Fruit fly (Drosophila melanogaster) whole organism, embryonic: ENCODE measurements around the gene usp.
A peak's percentile ranks its signal among the peaks of the same experiment; 100 is the strongest.

Experiments used
- ATbp ChIP-seq: fragments of 200-800 bp; sonication (Bioruptor generic); optimal IDR thresholded peaks from 2 replicates; lab custom pipeline; 2017; ENCODE audit warnings: missing biosample characterization, mild to moderate bottlenecking, missing genetic modification characterization, missing genetic modification reagents
- Bdp1 ChIP-seq: fragments of 200-800 bp; sonication (Bioruptor generic); optimal IDR thresholded peaks from 3 replicates; lab custom pipeline; 2016; ENCODE audit warnings: missing biosample characterization, missing genetic modification characterization
- BtbVII ChIP-seq: fragments of 200-800 bp; sonication (Bioruptor generic); optimal IDR thresholded peaks from 3 replicates; lab custom pipeline; 2017; ENCODE audit warnings: missing biosample characterization, mild to moderate bottlenecking, missing genetic modification characterization
- C15 ChIP-seq: fragments of 200-800 bp; sonication (Bioruptor generic); IDR thresholded peaks from 3 replicates; pipeline ENCODE4 v1.3.6; 2022; ENCODE audit warnings: missing biosample characterization, missing genetic modification characterization
- CG10147 ChIP-seq: fragments of 200-800 bp; sonication (Bioruptor generic); optimal IDR thresholded peaks from 2 replicates; lab custom pipeline; 2019; ENCODE audit warnings: missing biosample characterization, mild to moderate bottlenecking, missing genetic modification characterization, moderate library complexity
- CG1024 ChIP-seq: fragments of 200-800 bp; sonication (Bioruptor generic); IDR thresholded peaks from 2 replicates; pipeline ENCODE4 v1.3.6; 2022; ENCODE audit warnings: missing biosample characterization, missing genetic modification characterization
- CG11085 ChIP-seq: fragments of 200-800 bp; sonication (Bioruptor generic); IDR thresholded peaks from 2 replicates; pipeline ENCODE4 v1.3.6; 2022; ENCODE audit warnings: missing biosample characterization, missing genetic modification characterization
- CG13775 ChIP-seq: fragments of 200-800 bp; sonication (Bioruptor generic); optimal IDR thresholded peaks from 3 replicates; lab custom pipeline; 2017; ENCODE audit warnings: missing biosample characterization, mild to moderate bottlenecking, missing genetic modification characterization
- CG17361 ChIP-seq: fragments of 200-800 bp; sonication (Bioruptor generic); IDR thresholded peaks from 3 replicates; pipeline ENCODE4 v1.3.6; 2022; ENCODE audit warnings: missing biosample characterization, missing genetic modification characterization
- CG1832 ChIP-seq: fragments of 200-800 bp; sonication (Bioruptor generic); optimal IDR thresholded peaks from 2 replicates; lab custom pipeline; 2017; ENCODE audit warnings: missing biosample characterization, mild to moderate bottlenecking, missing genetic modification characterization, inconsistent platforms
- CG30431 ChIP-seq: fragments of 200-800 bp; sonication (Bioruptor generic); optimal IDR thresholded peaks from 2 replicates; lab custom pipeline; 2017; ENCODE audit warnings: missing biosample characterization, missing genetic modification characterization
- CG31365 ChIP-seq: fragments of 200-800 bp; sonication (Bioruptor generic); optimal IDR thresholded peaks from 2 replicates; lab custom pipeline; 2018; ENCODE audit warnings: missing biosample characterization, mild to moderate bottlenecking, missing genetic modification characterization
- CG3281 ChIP-seq: fragments of 200-800 bp; sonication (Bioruptor generic); optimal IDR thresholded peaks from 3 replicates; lab custom pipeline; 2017; ENCODE audit warnings: missing biosample characterization, mild to moderate bottlenecking, missing genetic modification characterization
- CG3726 ChIP-seq: fragments of 200-800 bp; sonication (Bioruptor generic); IDR thresholded peaks from 3 replicates; pipeline ENCODE4, ENCODE4 v1.3.6; 2022; ENCODE audit warnings: missing biosample characterization, missing genetic modification characterization
- CG4707 ChIP-seq: fragments of 200-800 bp; sonication (Bioruptor generic); optimal IDR thresholded peaks from 2 replicates; lab custom pipeline; 2018; ENCODE audit warnings: missing biosample characterization, mild to moderate bottlenecking, missing genetic modification characterization, moderate library complexity
- CG4854 ChIP-seq: fragments of 200-800 bp; sonication (Bioruptor generic); optimal IDR thresholded peaks from 2 replicates; lab custom pipeline; 2016; ENCODE audit warnings: missing biosample characterization, missing genetic modification characterization, inconsistent platforms
- CG6254 ChIP-seq: fragments of 200-800 bp; sonication (Bioruptor generic); optimal IDR thresholded peaks from 3 replicates; lab custom pipeline; 2017; ENCODE audit warnings: mild to moderate bottlenecking, missing biosample characterization, missing genetic modification reagents, missing genetic modification characterization
- CG6813 ChIP-seq: fragments of 200-800 bp; sonication (Bioruptor generic); optimal IDR thresholded peaks from 2 replicates; lab custom pipeline; 2017; ENCODE audit warnings: missing biosample characterization, missing genetic modification characterization, mild to moderate bottlenecking, moderate library complexity, missing genetic modification reagents
- CG7745 ChIP-seq: fragments of 200-800 bp; sonication (Bioruptor generic); optimal IDR thresholded peaks from 2 replicates; lab custom pipeline; 2018; ENCODE audit warnings: missing biosample characterization, mild to moderate bottlenecking, missing genetic modification characterization, moderate library complexity
- CG8290 ChIP-seq, 3 experiments: fragments of 200-800 bp; sonication (Bioruptor generic); optimal IDR thresholded peaks; 2 replicates each; lab custom pipeline; 2016 to 2019; ENCODE audit warnings: missing biosample characterization in 3 of 3, missing genetic modification characterization in 3 of 3, mild to moderate bottlenecking in 2 of 3, moderate library complexity in 1 of 3
- CG8388 ChIP-seq: fragments of 200-800 bp; sonication (Bioruptor generic); optimal IDR thresholded peaks from 2 replicates; lab custom pipeline; 2019; ENCODE audit warnings: missing biosample characterization, mild to moderate bottlenecking, missing genetic modification characterization, moderate library complexity
- CG9437 ChIP-seq: fragments of 200-800 bp; sonication (Bioruptor generic); optimal IDR thresholded peaks from 2 replicates; lab custom pipeline; 2018; ENCODE audit warnings: missing biosample characterization, mild to moderate bottlenecking, missing genetic modification characterization
- CG9797 ChIP-seq: fragments of 200-800 bp; sonication (Bioruptor generic); optimal IDR thresholded peaks from 3 replicates; lab custom pipeline; 2018; ENCODE audit warnings: missing biosample characterization, mild to moderate bottlenecking, missing genetic modification characterization
- CHES-1-like ChIP-seq: fragments of 200-800 bp; sonication (Bioruptor generic); optimal IDR thresholded peaks from 2 replicates; lab custom pipeline; 2016; ENCODE audit warnings: missing biosample characterization, missing genetic modification characterization
- Dip2 ChIP-seq: fragments of 200-800 bp; sonication (Bioruptor generic); IDR thresholded peaks from 2 replicates; pipeline ENCODE4 v1.3.6; 2022; ENCODE audit warnings: missing biosample characterization, missing genetic modification characterization
- Gsc ChIP-seq: fragments of 200-800 bp; sonication (Bioruptor generic); IDR thresholded peaks from 2 replicates; pipeline ENCODE4 v1.3.6; 2022; ENCODE audit warnings: missing biosample characterization, missing genetic modification characterization
- Hr51 ChIP-seq, 2 experiments: fragments of 200-800 bp; sonication (Bioruptor generic); optimal IDR thresholded peaks; 2 replicates in 1 of 2; 3 replicates in 1 of 2; lab custom pipeline; 2016 to 2018; ENCODE audit warnings: missing biosample characterization in 2 of 2, missing genetic modification characterization in 2 of 2, mild to moderate bottlenecking in 1 of 2, moderate library complexity in 1 of 2
- Hsf ChIP-seq: fragments of 200-800 bp; sonication (Bioruptor generic); optimal IDR thresholded peaks from 3 replicates; lab custom pipeline; 2016; ENCODE audit warnings: missing biosample characterization, missing genetic modification characterization
- Med ChIP-seq: fragments of 200-800 bp; sonication (Bioruptor generic); peaks from one replicate; lab custom pipeline; 2016; ENCODE audit warnings: missing biosample characterization, missing genetic modification characterization, mild to moderate bottlenecking, inconsistent platforms, moderate library complexity
- Neu2 ChIP-seq: fragments of 200-800 bp; sonication (Bioruptor generic); optimal IDR thresholded peaks from 3 replicates; lab custom pipeline; 2016; ENCODE audit warnings: missing biosample characterization, missing genetic modification characterization, borderline replicate concordance
- Nf-YA ChIP-seq: fragments of 200-800 bp; sonication (Bioruptor generic); IDR thresholded peaks from 2 replicates; pipeline ENCODE4 v1.3.6; 2022; ENCODE audit warnings: missing biosample characterization, missing genetic modification characterization
- Sry-δ ChIP-seq: fragments of 200-800 bp; sonication (Bioruptor generic); optimal IDR thresholded peaks from 2 replicates; lab custom pipeline; 2016; ENCODE audit warnings: missing biosample characterization, missing genetic modification characterization
- ap ChIP-seq: fragments of 200-800 bp; sonication (Bioruptor generic); IDR thresholded peaks from 2 replicates; pipeline ENCODE4 v1.3.6; 2022; ENCODE audit warnings: missing biosample characterization, missing genetic modification characterization
- bsh ChIP-seq, 2 experiments: fragments of 200-800 bp; sonication (Bioruptor generic); optimal IDR thresholded peaks; 2 replicates each; lab custom pipeline; 2017 to 2018; ENCODE audit warnings: mild to moderate bottlenecking in 2 of 2, missing biosample characterization in 2 of 2, missing genetic modification characterization in 2 of 2, moderate library complexity in 1 of 2
- caup ChIP-seq: fragments of 200-800 bp; sonication (Bioruptor generic); optimal IDR thresholded peaks from 3 replicates; lab custom pipeline; 2017; ENCODE audit warnings: missing biosample characterization, mild to moderate bottlenecking, missing genetic modification characterization, moderate library complexity; ENCODE audit not compliant: severe bottlenecking
- chn ChIP-seq: fragments of 200-800 bp; sonication (Bioruptor generic); optimal IDR thresholded peaks from 2 replicates; lab custom pipeline; 2016; ENCODE audit warnings: missing biosample characterization, missing genetic modification characterization
- dan ChIP-seq: fragments of 200-800 bp; sonication (Bioruptor generic); IDR thresholded peaks from 2 replicates; pipeline ENCODE4 v1.3.6; 2022; ENCODE audit warnings: missing biosample characterization, missing genetic modification characterization
- gcm2 ChIP-seq: fragments of 200-800 bp; sonication (Bioruptor generic); optimal IDR thresholded peaks from 2 replicates; lab custom pipeline; 2016; ENCODE audit warnings: missing biosample characterization, missing genetic modification characterization
- jumu ChIP-seq: fragments of 200-800 bp; sonication (Bioruptor generic); optimal IDR thresholded peaks from 3 replicates; lab custom pipeline; 2016; ENCODE audit warnings: missing biosample characterization, missing genetic modification characterization
- lilli ChIP-seq: fragments of 200-800 bp; sonication (Bioruptor generic); optimal IDR thresholded peaks from 3 replicates; lab custom pipeline; 2016; ENCODE audit warnings: missing biosample characterization, missing genetic modification characterization
- odd ChIP-seq: fragments of 200-800 bp; sonication (Bioruptor generic); optimal IDR thresholded peaks from 2 replicates; lab custom pipeline; 2017; ENCODE audit warnings: missing biosample characterization, mild to moderate bottlenecking, missing genetic modification characterization
- peb ChIP-seq: fragments of 200-800 bp; sonication (Bioruptor generic); IDR thresholded peaks from 2 replicates; pipeline ENCODE4 v1.3.6; 2022; ENCODE audit warnings: missing biosample characterization, missing genetic modification characterization
- pfk ChIP-seq: fragments of 200-800 bp; sonication (Bioruptor generic); optimal IDR thresholded peaks from 2 replicates; lab custom pipeline; 2018; ENCODE audit warnings: missing biosample characterization, mild to moderate bottlenecking, missing genetic modification characterization, moderate library complexity
- schlank ChIP-seq: fragments of 200-800 bp; sonication (Bioruptor generic); optimal IDR thresholded peaks from 2 replicates; lab custom pipeline; 2018; ENCODE audit warnings: missing biosample characterization, mild to moderate bottlenecking, missing genetic modification characterization
- sens ChIP-seq: fragments of 200-800 bp; sonication (Bioruptor generic); peaks from one replicate; lab custom pipeline; 2016; ENCODE audit warnings: missing biosample characterization, missing genetic modification characterization
- toy ChIP-seq: fragments of 200-800 bp; sonication (Bioruptor generic); IDR thresholded peaks from 2 replicates; pipeline ENCODE4 v1.3.6; 2022; ENCODE audit warnings: missing biosample characterization, missing genetic modification characterization
- tup ChIP-seq: fragments of 200-800 bp; sonication (Bioruptor generic); optimal IDR thresholded peaks from 2 replicates; lab custom pipeline; 2016; ENCODE audit warnings: missing biosample characterization, mild to moderate bottlenecking, missing genetic modification characterization, moderate library complexity
- wek ChIP-seq: fragments of 200-800 bp; sonication (Bioruptor generic); optimal IDR thresholded peaks from 3 replicates; lab custom pipeline; 2018; ENCODE audit warnings: missing biosample characterization, mild to moderate bottlenecking, missing genetic modification characterization, moderate library complexity
- yki ChIP-seq: fragments of >200 bp; optimal IDR thresholded peaks from 3 replicates; lab custom pipeline; 2018

Gene usp

dm6 chrX:2041312-2041918 is 696 bp downstream of the usp start, which contains the start of gene CG4313 (continued):
- TF ChIP-seq CG31365 (tag; lab: Kevin White, UChicago) = no peak
- peak; percentile 90 for TF ChIP-seq CG3281 (GFP tag; lab: Kevin White, UChicago)
- peak in 1 of 2 experiments; percentile 59 for TF ChIP-seq bsh (GFP tag; optimal IDR thresholded peaks at IDR 0.05; lab: Kevin White, UChicago)
- peak; percentile 70 for TF ChIP-seq CG10147
- TF ChIP-seq toy (GFP tag; lab: Robert Waterston, UW) = no peak
- peak; percentile 97 for TF ChIP-seq sens
- TF ChIP-seq CG7745 (tag; lab: Kevin White, UChicago) = no peak
- TF ChIP-seq C15 = 0 out of 3 replicates have a peak, but pooled peaks have one; percentile 11
- TF ChIP-seq BtbVII = peak; percentile 52
- TF ChIP-seq yki = no peak
- peak; percentile 51 to 69 for TF ChIP-seq Hr51 (GFP tag; optimal IDR thresholded peaks at IDR 0.05; lab: Kevin White, UChicago)
- no peak for TF ChIP-seq Nf-YA (GFP tag; lab: Robert Waterston, UW)
- TF ChIP-seq CG6813 (GFP tag; lab: Kevin White, UChicago) = no peak
- TF ChIP-seq CG1024 (GFP tag; lab: Robert Waterston, UW) = peak; percentile 36; the same call in 1 of the 2 replicates
- no peak for TF ChIP-seq ATbp
- TF ChIP-seq CG1832 (GFP tag; lab: Kevin White, UChicago) = no peak
- no peak for TF ChIP-seq Dip2
- TF ChIP-seq lilli (GFP tag; lab: Kevin White, UChicago) = peak; percentile 85
- peak; percentile 67 for TF ChIP-seq CG11085 (GFP tag; lab: Robert Waterston, UW)
- peak; percentile 39 for TF ChIP-seq CG4854
- peak; percentile 46 for TF ChIP-seq ap (GFP tag; lab: Robert Waterston, UW)
- peak; percentile 4 for TF ChIP-seq CG6254
- no peak for TF ChIP-seq pfk (GFP tag; lab: Kevin White, UChicago)
- TF ChIP-seq CG3726 (GFP tag; lab: Robert Waterston, UW) = 0 out of 3 replicates have a peak, but pooled peaks have one; percentile 33
- TF ChIP-seq CG13775 = peak; percentile 63
- TF ChIP-seq gcm2 (GFP tag; lab: Kevin White, UChicago) = no peak
- TF ChIP-seq tup (GFP tag; lab: Kevin White, UChicago) = peak; percentile 32
- peak; percentile 77 for TF ChIP-seq CHES-1-like (GFP tag; lab: Kevin White, UChicago)
- peak; percentile 22 for TF ChIP-seq schlank
- TF ChIP-seq CG9437 (GFP tag; lab: Kevin White, UChicago) = peak; percentile 57
- TF ChIP-seq wek (GFP tag; lab: Kevin White, UChicago) = peak; percentile 9
- TF ChIP-seq CG8388 (GFP tag; lab: Kevin White, UChicago) = peak; percentile 39
- TF ChIP-seq CG4707 (GFP tag; lab: Kevin White, UChicago) = peak; percentile 31
- peak; percentile 60 for TF ChIP-seq jumu (GFP tag; lab: Kevin White, UChicago)
- peak; percentile 2 for TF ChIP-seq CG9797 (GFP tag; lab: Kevin White, UChicago)
- TF ChIP-seq chn (GFP tag; lab: Kevin White, UChicago) = peak; percentile 73
- TF ChIP-seq Hsf (GFP tag; lab: Kevin White, UChicago) = peak; percentile 69
- TF ChIP-seq Sry-δ = peak; percentile 88
- TF ChIP-seq Gsc (GFP tag; lab: Robert Waterston, UW) = no peak
- TF ChIP-seq peb (GFP tag; lab: Robert Waterston, UW) = no peak
- peak; percentile 79 for TF ChIP-seq CG17361 (GFP tag; lab: Robert Waterston, UW)
- TF ChIP-seq Med (GFP tag; lab: Kevin White, UChicago) = peak; percentile 95
- TF ChIP-seq odd = peak; percentile 28
- peak; percentile 44 for TF ChIP-seq caup (GFP tag; lab: Kevin White, UChicago)
- no peak for TF ChIP-seq Neu2 (GFP tag; lab: Kevin White, UChicago)
- peak; percentile 73 for TF ChIP-seq CG8290 (GFP tag; optimal IDR thresholded peaks at IDR 0.05; lab: Kevin White, UChicago)
- TF ChIP-seq CG8290 (tag; optimal IDR thresholded peaks at IDR 0.05; lab: Kevin White, UChicago) = peak in 1 of 2 experiments; percentile 87
- no peak for TF ChIP-seq CG30431 (GFP tag; lab: Kevin White, UChicago)
- TF ChIP-seq Bdp1 = peak; percentile 48
- TF ChIP-seq dan = 0 out of 2 replicates have a peak, but pooled peaks have one; percentile 31
